Worm (Caenorhabditis elegans): ENCODE results near the gene eat-3.

- no peak for TF ChIP-seq nfya-1 (tag; optimal IDR thresholded peaks at IDR 0.05)
- TF ChIP-seq F13H6.1 (tag; optimal IDR thresholded peaks at IDR 0.05) = no peak
- no peak for TF ChIP-seq tbx-2 (tag; optimal IDR thresholded peaks at IDR 0.05)
These were observed 52.5 kb downstream of the eat-3 start, which contains the start of gene C06C3.10 for ce11 chrII:9377158-9377557.

Measured in whole organism, late embryonic.